Worm (Caenorhabditis elegans) whole organism, L3 larva: ENCODE measurements around the gene K06H7.8.

Experiments
- R02D3.7 ChIP-seq: fragments of 150-350 bp; optimal IDR thresholded peaks from 2 replicates; lab custom pipeline; 2014; ENCODE audit warnings: missing biosample characterization, missing genetic modification characterization
- ceh-16 ChIP-seq: sonication (generic microtip); optimal IDR thresholded peaks from 2 replicates; lab custom pipeline; 2017; ENCODE audit warnings: missing biosample characterization, missing genetic modification characterization
- egl-5 ChIP-seq: fragments of 150-350 bp; optimal IDR thresholded peaks from 2 replicates; lab custom pipeline; 2017; ENCODE audit warnings: missing biosample characterization, missing genetic modification reagents, missing genetic modification characterization, inconsistent platforms
- elt-1 ChIP-seq: fragments of 150-350 bp; optimal IDR thresholded peaks from 2 replicates; lab custom pipeline; 2014; ENCODE audit warnings: missing biosample characterization, missing genetic modification characterization
- elt-3 ChIP-seq, 3 experiments: fragments of 150-350 bp in 1 of 3; sonication (generic microtip) in 2 of 3; optimal IDR thresholded peaks; 2 replicates in 2 of 3; 4 replicates in 1 of 3; lab custom pipeline; 2014 to 2017; ENCODE audit warnings: missing biosample characterization in 3 of 3, missing genetic modification characterization in 3 of 3
- hmg-11 ChIP-seq: sonication (generic microtip); optimal IDR thresholded peaks from 2 replicates; lab custom pipeline; 2016; ENCODE audit warnings: missing genetic modification characterization, missing compliant biosample characterization
- jun-1 ChIP-seq: fragments of 150-350 bp; optimal IDR thresholded peaks from 2 replicates; lab custom pipeline; 2014; ENCODE audit warnings: missing biosample characterization, missing genetic modification reagents, missing genetic modification characterization
- nhr-11 ChIP-seq: fragments of 150-350 bp; optimal IDR thresholded peaks from 2 replicates; lab custom pipeline; 2014; ENCODE audit warnings: missing biosample characterization, missing genetic modification characterization
- nhr-25 ChIP-seq: sonication (generic microtip); optimal IDR thresholded peaks from 2 replicates; lab custom pipeline; 2017; ENCODE audit warnings: missing biosample characterization, missing genetic modification characterization
- ztf-11 ChIP-seq: fragments of 150-350 bp; optimal IDR thresholded peaks from 2 replicates; lab custom pipeline; 2014; ENCODE audit warnings: missing biosample characterization, missing genetic modification characterization
- ztf-4 ChIP-seq: fragments of 150-350 bp; optimal IDR thresholded peaks from 2 replicates; lab custom pipeline; 2014; ENCODE audit warnings: missing biosample characterization, missing genetic modification characterization

DNA sequence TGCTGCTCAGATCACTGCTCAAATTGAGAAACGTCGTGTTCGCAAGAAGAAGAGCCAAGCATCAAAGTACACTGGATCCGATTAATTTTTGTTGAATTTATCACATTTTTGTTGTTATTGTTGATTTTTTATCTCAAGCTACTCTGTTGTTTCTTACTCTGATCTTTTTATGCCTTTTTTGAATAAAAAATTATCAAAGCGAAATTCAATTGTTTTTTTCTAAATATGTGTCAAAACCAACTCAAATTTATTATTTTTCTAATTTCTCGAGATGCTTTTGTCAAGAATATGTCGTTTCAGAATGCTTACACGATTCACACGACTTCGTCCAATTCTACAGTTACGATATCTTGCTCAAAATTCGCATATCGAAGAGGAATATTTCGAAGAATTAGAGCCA is 50.6 kb downstream of the K06H7.8 start, which contains the start of gene K12H4.2:
- no peak for TF ChIP-seq egl-5 (tag; lab: Kevin White, UChicago)
- no peak for TF ChIP-seq elt-1
- no peak for TF ChIP-seq elt-3 (tag; optimal IDR thresholded peaks at IDR 0.05; lab: Kevin White, UChicago)
- TF ChIP-seq jun-1: no peak
- TF ChIP-seq nhr-25 (tag; lab: Kevin White, UChicago): no peak
- TF ChIP-seq nhr-11: no peak
- no peak for TF ChIP-seq ztf-11 (tag; lab: Kevin White, UChicago)
- no peak for TF ChIP-seq ztf-4 (tag; lab: Kevin White, UChicago)
- no peak for TF ChIP-seq hmg-11 (tag; lab: Kevin White, UChicago)
- TF ChIP-seq R02D3.7 (tag; lab: Kevin White, UChicago): no peak
- no peak for TF ChIP-seq ceh-16
